Fruit fly (Drosophila melanogaster) whole organism, embryonic: ENCODE data around the gene Rsph1.

Experiments
- CG1024 ChIP-seq: fragments of 200-800 bp; sonication (Bioruptor generic); IDR thresholded peaks from 2 replicates; pipeline ENCODE4 v1.3.6; 2022; ENCODE audit warnings: missing biosample characterization, missing genetic modification characterization
- CG10267 ChIP-seq: fragments of 200-800 bp; sonication (Bioruptor generic); optimal IDR thresholded peaks from 2 replicates; lab custom pipeline; 2018; ENCODE audit warnings: missing biosample characterization, mild to moderate bottlenecking, missing genetic modification characterization, moderate library complexity
- CG10959 ChIP-seq: fragments of 200-800 bp; sonication (Bioruptor generic); IDR thresholded peaks from 2 replicates; pipeline ENCODE4 v1.3.6; 2022; ENCODE audit warnings: missing biosample characterization, missing genetic modification characterization
- CG11504 ChIP-seq: fragments of 200-800 bp; sonication (Bioruptor generic); optimal IDR thresholded peaks from 3 replicates; lab custom pipeline; 2019; ENCODE audit warnings: missing biosample characterization, mild to moderate bottlenecking, missing genetic modification characterization, moderate library complexity
- CG12744 ChIP-seq: fragments of 200-800 bp; sonication (Bioruptor generic); optimal IDR thresholded peaks from 2 replicates; lab custom pipeline; 2016; ENCODE audit warnings: missing biosample characterization, missing genetic modification characterization
- CG15073 ChIP-seq: fragments of 200-800 bp; sonication (Bioruptor generic); optimal IDR thresholded peaks from 2 replicates; lab custom pipeline; 2016; ENCODE audit warnings: missing biosample characterization, missing genetic modification characterization
- CG1529 ChIP-seq: fragments of 200-800 bp; sonication (Bioruptor generic); optimal IDR thresholded peaks from 3 replicates; lab custom pipeline; 2018; ENCODE audit warnings: missing biosample characterization, missing genetic modification characterization
- CG15479 ChIP-seq: fragments of 200-800 bp; sonication (Bioruptor generic); optimal IDR thresholded peaks from 3 replicates; lab custom pipeline; 2019; ENCODE audit warnings: missing biosample characterization, mild to moderate bottlenecking, missing genetic modification characterization, moderate library complexity
- CG16813 ChIP-seq: fragments of 200-800 bp; sonication (Bioruptor generic); IDR thresholded peaks from 3 replicates; pipeline ENCODE4 v1.3.6; 2022; ENCODE audit warnings: missing biosample characterization, missing genetic modification characterization; ENCODE audit not compliant: partially characterized antibody
- CG18011 ChIP-seq: fragments of 200-800 bp; sonication (Bioruptor generic); optimal IDR thresholded peaks from 2 replicates; lab custom pipeline; 2017; ENCODE audit warnings: missing biosample characterization, missing genetic modification characterization, mild to moderate bottlenecking, moderate library complexity, missing genotype
- CG18476 ChIP-seq: fragments of 200-800 bp; sonication (Bioruptor generic); optimal IDR thresholded peaks from 2 replicates; lab custom pipeline; 2016; ENCODE audit warnings: missing biosample characterization, mild to moderate bottlenecking, missing genetic modification characterization
- CG2120 ChIP-seq: fragments of 200-800 bp; sonication (Bioruptor generic); optimal IDR thresholded peaks from 3 replicates; lab custom pipeline; 2016; ENCODE audit warnings: missing biosample characterization, missing genetic modification characterization
- CG31224 ChIP-seq: fragments of 200-800 bp; sonication (Bioruptor generic); IDR thresholded peaks from 2 replicates; pipeline ENCODE4 v1.3.6; 2022; ENCODE audit warnings: missing biosample characterization, missing genetic modification characterization
- CG32767 ChIP-seq: fragments of 200-800 bp; sonication (Bioruptor generic); IDR thresholded peaks from 2 replicates; pipeline ENCODE4 v1.3.6; 2022; ENCODE audit warnings: missing biosample characterization, missing genetic modification characterization
- CG3838 ChIP-seq: fragments of 200-800 bp; sonication (Bioruptor generic); optimal IDR thresholded peaks from 3 replicates; lab custom pipeline; 2016; ENCODE audit warnings: missing biosample characterization, missing genetic modification characterization
- CG42726 ChIP-seq: fragments of 200-800 bp; sonication (Bioruptor generic); IDR thresholded peaks from 2 replicates; pipeline ENCODE4 v1.3.6; 2022; ENCODE audit warnings: missing biosample characterization, missing genetic modification characterization; ENCODE audit not compliant: partially characterized antibody
- CG4730 ChIP-seq: fragments of 200-800 bp; sonication (Bioruptor generic); IDR thresholded peaks from 2 replicates; pipeline ENCODE4 v1.3.6; 2022; ENCODE audit warnings: missing biosample characterization, missing genetic modification characterization
- CG4854 ChIP-seq: fragments of 200-800 bp; sonication (Bioruptor generic); optimal IDR thresholded peaks from 2 replicates; lab custom pipeline; 2016; ENCODE audit warnings: missing biosample characterization, missing genetic modification characterization, inconsistent platforms
- CG6765 ChIP-seq: fragments of 200-800 bp; sonication (Bioruptor generic); optimal IDR thresholded peaks from 3 replicates; lab custom pipeline; 2017; ENCODE audit warnings: missing biosample characterization, mild to moderate bottlenecking, missing genetic modification characterization
- CG8765 ChIP-seq: fragments of 200-800 bp; sonication (Bioruptor generic); IDR thresholded peaks from 2 replicates; pipeline ENCODE4 v1.3.6; 2022; ENCODE audit warnings: missing biosample characterization, missing genetic modification characterization
- CG9817 ChIP-seq: fragments of 200-800 bp; sonication (Bioruptor generic); optimal IDR thresholded peaks from 2 replicates; lab custom pipeline; 2018; ENCODE audit warnings: missing biosample characterization, mild to moderate bottlenecking, missing genetic modification characterization, moderate library complexity
- H15 ChIP-seq: fragments of 200-800 bp; sonication (Bioruptor generic); IDR thresholded peaks from 3 replicates; pipeline ENCODE4 v1.3.6; 2022; ENCODE audit warnings: missing biosample characterization, missing genetic modification characterization
- HmgZ ChIP-seq: fragments of 200-800 bp; sonication (Bioruptor generic); optimal IDR thresholded peaks from 2 replicates; lab custom pipeline; 2018; ENCODE audit warnings: missing biosample characterization, mild to moderate bottlenecking, missing genetic modification characterization
- Hr51 ChIP-seq, 2 experiments: fragments of 200-800 bp; sonication (Bioruptor generic); optimal IDR thresholded peaks; 2 replicates in 1 of 2; 3 replicates in 1 of 2; lab custom pipeline; 2016 to 2018; ENCODE audit warnings: missing biosample characterization in 2 of 2, missing genetic modification characterization in 2 of 2, mild to moderate bottlenecking in 1 of 2, moderate library complexity in 1 of 2
- Myb ChIP-seq: fragments of 200-800 bp; sonication (Bioruptor generic); optimal IDR thresholded peaks from 2 replicates; lab custom pipeline; 2016; ENCODE audit warnings: missing biosample characterization, missing genetic modification characterization
- Nf-YA ChIP-seq: fragments of 200-800 bp; sonication (Bioruptor generic); IDR thresholded peaks from 2 replicates; pipeline ENCODE4 v1.3.6; 2022; ENCODE audit warnings: missing biosample characterization, missing genetic modification characterization
- Sox100B ChIP-seq: fragments of 200-800 bp; sonication (Bioruptor generic); optimal IDR thresholded peaks from 3 replicates; lab custom pipeline; 2018; ENCODE audit warnings: missing biosample characterization, mild to moderate bottlenecking, missing genetic modification characterization
- Sry-δ ChIP-seq: fragments of 200-800 bp; sonication (Bioruptor generic); optimal IDR thresholded peaks from 2 replicates; lab custom pipeline; 2016; ENCODE audit warnings: missing biosample characterization, missing genetic modification characterization
- Trl ChIP-seq, 3 experiments: fragments of >200 bp in 2 of 3; fragments of 200-800 bp in 1 of 3; sonication (Bioruptor generic) in 1 of 3; optimal IDR thresholded peaks; 2 replicates in 1 of 3; 3 replicates in 2 of 3; lab custom pipeline; 2016 to 2017; ENCODE audit warnings: missing biosample characterization in 1 of 3, missing genetic modification characterization in 1 of 3
- Xbp1 ChIP-seq: fragments of 200-800 bp; sonication (Bioruptor generic); optimal IDR thresholded peaks from 3 replicates; lab custom pipeline; 2016; ENCODE audit warnings: missing biosample characterization, mild to moderate bottlenecking, missing genetic modification characterization
- Xrp1 ChIP-seq: fragments of 200-800 bp; sonication (Bioruptor generic); IDR thresholded peaks from 2 replicates; pipeline ENCODE4 v1.3.6; 2022; ENCODE audit warnings: missing biosample characterization, missing genetic modification characterization
- YL-1 ChIP-seq: fragments of 200-800 bp; sonication (Bioruptor generic); optimal IDR thresholded peaks from 3 replicates; lab custom pipeline; 2017; ENCODE audit warnings: missing biosample characterization, mild to moderate bottlenecking, missing genetic modification characterization
- cwo ChIP-seq: fragments of 200-800 bp; sonication (Bioruptor generic); optimal IDR thresholded peaks from 3 replicates; lab custom pipeline; 2017; ENCODE audit warnings: missing biosample characterization, missing genetic modification characterization, mild to moderate bottlenecking, moderate library complexity, missing genetic modification reagents
- ems ChIP-seq: fragments of 200-800 bp; sonication (Bioruptor generic); optimal IDR thresholded peaks from 3 replicates; lab custom pipeline; 2016; ENCODE audit warnings: missing biosample characterization, missing genetic modification characterization
- fd64A ChIP-seq: fragments of 200-800 bp; sonication (Bioruptor generic); optimal IDR thresholded peaks from 3 replicates; lab custom pipeline; 2018; ENCODE audit warnings: missing biosample characterization, mild to moderate bottlenecking, missing genetic modification characterization
- grau ChIP-seq: fragments of 200-800 bp; optimal IDR thresholded peaks from 3 replicates; lab custom pipeline; 2019; ENCODE audit warnings: missing biosample characterization, mild to moderate bottlenecking, missing genetic modification characterization, moderate library complexity
- gsb ChIP-seq: fragments of 200-800 bp; sonication (Bioruptor generic); IDR thresholded peaks from 2 replicates; pipeline ENCODE4 v1.3.6; 2022; ENCODE audit warnings: missing biosample characterization, missing genetic modification characterization
- her ChIP-seq: fragments of 200-800 bp; sonication (Bioruptor generic); optimal IDR thresholded peaks from 2 replicates; lab custom pipeline; 2016; ENCODE audit warnings: missing biosample characterization, missing genetic modification characterization
- jumu ChIP-seq: fragments of 200-800 bp; sonication (Bioruptor generic); optimal IDR thresholded peaks from 3 replicates; lab custom pipeline; 2016; ENCODE audit warnings: missing biosample characterization, missing genetic modification characterization
- kah ChIP-seq: fragments of 200-800 bp; sonication (Bioruptor generic); optimal IDR thresholded peaks from 2 replicates; lab custom pipeline; 2018; ENCODE audit warnings: missing biosample characterization, mild to moderate bottlenecking, missing genetic modification characterization
- kay ChIP-seq: fragments of 200-800 bp; sonication (Bioruptor generic); optimal IDR thresholded peaks from 2 replicates; lab custom pipeline; 2016; ENCODE audit warnings: missing biosample characterization, missing genetic modification characterization
- mirr ChIP-seq: fragments of 200-800 bp; sonication (Bioruptor generic); optimal IDR thresholded peaks from 3 replicates; lab custom pipeline; 2018; ENCODE audit warnings: missing biosample characterization, mild to moderate bottlenecking, missing genetic modification characterization
- nerfin-1 ChIP-seq: fragments of 200-800 bp; sonication (Bioruptor generic); optimal IDR thresholded peaks from 3 replicates; lab custom pipeline; 2019; ENCODE audit warnings: missing biosample characterization, mild to moderate bottlenecking, missing genetic modification characterization, moderate library complexity
- phol ChIP-seq: fragments of 200-800 bp; sonication (Bioruptor generic); optimal IDR thresholded peaks from 3 replicates; lab custom pipeline; 2018; ENCODE audit warnings: missing biosample characterization, mild to moderate bottlenecking, missing genetic modification characterization, moderate library complexity
- run ChIP-seq: fragments of 200-800 bp; sonication (Bioruptor generic); optimal IDR thresholded peaks from 3 replicates; lab custom pipeline; 2018; ENCODE audit warnings: missing biosample characterization, mild to moderate bottlenecking, missing genetic modification characterization
- sisA ChIP-seq: fragments of 200-800 bp; sonication (Bioruptor generic); IDR thresholded peaks from 2 replicates; pipeline ENCODE4 v1.3.6; 2022; ENCODE audit warnings: missing biosample characterization, missing genetic modification characterization
- tgo ChIP-seq: fragments of 200-800 bp; sonication (Bioruptor generic); IDR thresholded peaks from 3 replicates; pipeline ENCODE4 v1.3.6; 2022; ENCODE audit warnings: missing biosample characterization, missing genetic modification characterization
- tna ChIP-seq: fragments of 200-800 bp; sonication (Bioruptor generic); IDR thresholded peaks from 2 replicates; pipeline ENCODE4 v1.3.6; 2022; ENCODE audit warnings: missing biosample characterization, missing genetic modification characterization; ENCODE audit not compliant: partially characterized antibody
- zf30C ChIP-seq: fragments of 200-800 bp; sonication (Bioruptor generic); optimal IDR thresholded peaks from 3 replicates; lab custom pipeline; 2018; ENCODE audit warnings: missing biosample characterization, mild to moderate bottlenecking, missing genetic modification characterization

The Rsph1 gene

DNA sequence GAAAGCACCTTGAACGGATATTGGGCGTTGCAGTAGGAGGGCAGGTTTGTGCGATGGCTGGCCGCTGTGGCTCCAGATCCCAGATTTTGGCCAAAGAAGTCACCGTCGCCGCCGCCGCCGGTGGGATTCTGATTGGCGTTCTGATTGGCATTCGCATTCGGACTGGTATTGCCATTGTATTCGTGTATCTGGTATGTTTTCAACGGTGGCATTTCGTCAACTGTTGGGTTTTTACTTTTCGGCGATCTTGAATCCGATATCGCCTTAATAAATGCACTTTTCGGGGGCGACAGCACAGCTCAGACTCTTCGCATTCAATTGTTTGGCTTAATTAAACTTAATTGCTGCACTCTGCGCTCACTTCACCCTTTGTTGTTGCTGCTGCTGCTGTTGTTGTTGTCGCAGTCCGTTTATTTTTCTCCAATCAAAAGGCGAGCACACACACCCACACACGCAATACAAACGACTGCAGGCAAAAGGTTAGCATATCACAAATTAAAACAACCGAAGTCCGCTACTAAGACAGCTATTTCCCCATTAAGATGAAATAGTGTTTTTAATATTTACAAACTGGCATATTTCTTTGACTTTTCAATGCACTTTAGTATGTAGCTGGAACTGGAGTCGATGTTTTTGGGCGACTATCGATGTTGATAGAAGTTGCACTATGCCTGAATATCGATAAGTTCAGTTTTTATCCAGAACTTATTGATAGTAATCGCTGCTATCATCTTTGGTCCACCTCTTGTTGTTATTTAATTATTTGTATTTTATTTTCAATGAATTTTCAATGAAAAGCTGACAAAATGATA lies 36.2 kb downstream of the Rsph1 start, which contains the start of the genes CG9426 and mRF1 (continued):
- TF ChIP-seq grau (tag; lab: Kevin White, UChicago) (peak; percentile 31), CG18476 (no peak), her (GFP tag; lab: Kevin White, UChicago) (peak; percentile 22), CG31224 (GFP tag; lab: Robert Waterston, UW) (no peak), CG1529 (GFP tag; lab: Kevin White, UChicago) (no peak), Nf-YA (GFP tag; lab: Robert Waterston, UW) (no peak), Xrp1 (no peak), sisA (no peak), gsb (GFP tag; lab: Robert Waterston, UW) (no peak), Hr51 (GFP tag; optimal IDR thresholded peaks at IDR 0.05; lab: Kevin White, UChicago) (no peak), phol (tag; lab: Kevin White, UChicago) (peak; percentile 22), CG12744 (GFP tag; lab: Kevin White, UChicago) (peak; percentile 14), CG4854 (peak; percentile 22), zf30C (GFP tag; lab: Kevin White, UChicago) (no peak), Sox100B (no peak), ems (GFP tag; lab: Kevin White, UChicago) (peak; percentile 30), CG6765 (GFP tag; lab: Kevin White, UChicago) (no peak), CG10959 (GFP tag; lab: Robert Waterston, UW) (no peak), kah (GFP tag; lab: Kevin White, UChicago) (no peak), CG15479 (GFP tag; lab: Kevin White, UChicago) (peak; percentile 16), CG11504 (tag; lab: Kevin White, UChicago) (peak; percentile 63), kay (no peak), nerfin-1 (tag; lab: Kevin White, UChicago) (no peak), CG8765 (GFP tag; lab: Robert Waterston, UW) (no peak), CG2120 (GFP tag; lab: Kevin White, UChicago) (peak; percentile 36), Myb (GFP tag; lab: Kevin White, UChicago) (peak; percentile 17), CG4730 (GFP tag; lab: Robert Waterston, UW) (no peak), run (no peak), Trl (optimal IDR thresholded peaks at IDR 0.05; lab: Kevin White, UChicago) (no peak), Trl (GFP tag; optimal IDR thresholded peaks at IDR 0.05; lab: Kevin White, UChicago) (peak; percentile 10), Xbp1 (GFP tag; lab: Kevin White, UChicago) (peak; percentile 34), CG1024 (GFP tag; lab: Robert Waterston, UW) (no peak), CG15073 (GFP tag; lab: Kevin White, UChicago) (no peak), CG32767 (peak; percentile 44; the same call in 1 of the 2 replicates), CG18011 (GFP tag; lab: Kevin White, UChicago) (peak; percentile 13), CG3838 (GFP tag; lab: Kevin White, UChicago) (no peak), CG16813 (peak; percentile 100), H15 (no peak), CG42726 (GFP tag; lab: Robert Waterston, UW) (peak; percentile 97), tna (GFP tag; lab: Robert Waterston, UW) (peak; percentile 96), CG9817 (tag; lab: Kevin White, UChicago) (no peak), HmgZ (tag; lab: Kevin White, UChicago) (peak; percentile 37), YL-1 (GFP tag; lab: Kevin White, UChicago) (peak; percentile 93), mirr (GFP tag; lab: Kevin White, UChicago) (no peak), cwo (GFP tag; lab: Kevin White, UChicago) (no peak), Sry-δ (GFP tag; lab: Kevin White, UChicago) (peak; percentile 96), CG10267 (tag; lab: Kevin White, UChicago) (peak; percentile 77), fd64A (GFP tag; lab: Kevin White, UChicago) (no peak), jumu (GFP tag; lab: Kevin White, UChicago) (no peak), tgo (no peak)
